Worm (Caenorhabditis elegans): ENCODE data around the gene cyp-13A2.

The cyp-13A2 gene

ce11 chrII:9746069-9746468 is 41.4 kb downstream of the cyp-13A2 start, which contains the start of the genes Y53C12B.1 and nos-3 (continued):
- TF ChIP-seq lsy-27 (tag; optimal IDR thresholded peaks at IDR 0.05; ENCODE audit: borderline replicate concordance, insufficient read depth): no peak
- no peak for TF ChIP-seq zfh-2 (GFP tag; conservative IDR thresholded peaks at IDR 0.05)
- TF ChIP-seq dpl-1 (GFP tag; optimal IDR thresholded peaks at IDR 0.05): no peak
- peak; percentile 7 for TF ChIP-seq snpc-4 (GFP tag; optimal IDR thresholded peaks at IDR 0.05)
- peak in 3 of 4 experiments; percentile 26 to 72 (median 49) for TF ChIP-seq snpc-4 (tag; optimal IDR thresholded peaks at IDR 0.05)
- no peak for TF ChIP-seq Y53F4B.3 (GFP tag; IDR thresholded peaks at IDR 0.05)
- no peak for TF ChIP-seq Y67H2A.10 (GFP tag; conservative IDR thresholded peaks at IDR 0.05)
- TF ChIP-seq aptf-3 (GFP tag; IDR thresholded peaks at IDR 0.05): no peak
- TF ChIP-seq ceh-40 (GFP tag; IDR thresholded peaks at IDR 0.05): no peak
- TF ChIP-seq snpc-1.1 (tag; optimal IDR thresholded peaks at IDR 0.05; ENCODE audit: insufficient read depth): no peak
- TF ChIP-seq B0035.1 (tag; optimal IDR thresholded peaks at IDR 0.05): no peak
- no peak for TF ChIP-seq ets-4 (GFP tag; optimal IDR thresholded peaks at IDR 0.05)
- TF ChIP-seq F52B5.7 (tag; optimal IDR thresholded peaks at IDR 0.05): no peak
- peak; percentile 57; the same call in 1 of the 2 replicates for TF ChIP-seq D2030.7 (GFP tag; IDR thresholded peaks at IDR 0.05)
- no peak for TF ChIP-seq egl-44 (GFP tag; IDR thresholded peaks at IDR 0.05)
- no peak for TF ChIP-seq xnd-1 (tag; optimal IDR thresholded peaks at IDR 0.05)
- TF ChIP-seq K11D2.4 (GFP tag; IDR thresholded peaks at IDR 0.05): no peak
- peak; percentile 90 for TF ChIP-seq lsl-1 (GFP tag; optimal IDR thresholded peaks at IDR 0.05)
- TF ChIP-seq hsf-1 (GFP tag; IDR thresholded peaks at IDR 0.05): no peak
- no peak for TF ChIP-seq hrde-1 (tag; optimal IDR thresholded peaks at IDR 0.05; ENCODE audit: borderline replicate concordance)
- TF ChIP-seq rcor-1 (GFP tag; IDR thresholded peaks at IDR 0.05): peak; percentile 59
- peak; percentile 6 for TF ChIP-seq pha-4 (tag; optimal IDR thresholded peaks at IDR 0.05)
- no peak for TF ChIP-seq ceh-79 (tag; optimal IDR thresholded peaks at IDR 0.05)
- TF ChIP-seq ceh-91 (GFP tag; IDR thresholded peaks at IDR 0.05): peak; percentile 39; the same call in 1 of the 2 replicates
- TF ChIP-seq ztf-28 (GFP tag; IDR thresholded peaks at IDR 0.05): no peak
- TF ChIP-seq somi-1 (GFP tag; optimal IDR thresholded peaks at IDR 0.05): no peak
- peak; percentile 17 for TF ChIP-seq efl-1 (GFP tag; optimal IDR thresholded peaks at IDR 0.05)
- no peak for TF ChIP-seq Y53G8AR.9 (GFP tag; conservative IDR thresholded peaks at IDR 0.05)
- peak; percentile 46 for TF ChIP-seq ZK185.1 (tag; optimal IDR thresholded peaks at IDR 0.05; ENCODE audit: poor library complexity, severe bottlenecking)
- peak; percentile 87 for TF ChIP-seq B0019.2 (GFP tag; conservative IDR thresholded peaks at IDR 0.05)
- no peak for TF ChIP-seq nhr-27 (tag; optimal IDR thresholded peaks at IDR 0.05)
- no peak for TF ChIP-seq madf-10 (tag; optimal IDR thresholded peaks at IDR 0.05)
- TF ChIP-seq snpc-1.3 (tag; optimal IDR thresholded peaks at IDR 0.05; ENCODE audit: insufficient read depth): peak; percentile 65
- TF ChIP-seq ztf-22 (GFP tag; optimal IDR thresholded peaks at IDR 0.05): no peak
- no peak for TF ChIP-seq mes-4 (tag; optimal IDR thresholded peaks at IDR 0.05)
- no peak for TF ChIP-seq atf-7 (tag; optimal IDR thresholded peaks at IDR 0.05)
- peak; percentile 50 for TF ChIP-seq attf-5 (GFP tag; optimal IDR thresholded peaks at IDR 0.05)
- TF ChIP-seq tbp1 (GFP tag; optimal IDR thresholded peaks at IDR 0.05): peak; percentile 46
- no peak for TF ChIP-seq mxl-1 (tag; optimal IDR thresholded peaks at IDR 0.05)
- no peak for TF ChIP-seq tbx-9 (tag; optimal IDR thresholded peaks at IDR 0.05; ENCODE audit: borderline replicate concordance)
- TF ChIP-seq cebp-1 (GFP tag; IDR thresholded peaks at IDR 0.05): no peak
- peak; percentile 39 for TF ChIP-seq cebp-1 (tag; optimal IDR thresholded peaks at IDR 0.05)
- peak; percentile 96 for TF ChIP-seq F33H1.4 (GFP tag; IDR thresholded peaks at IDR 0.05)

Data from whole organism, young adult.